Worm (Caenorhabditis elegans) whole organism, L1 larva: ENCODE data around the gene T22C8.3.

ENCODE experiments used
- hpl-2 ChIP-seq: fragments of 150-350 bp; optimal IDR thresholded peaks from 2 replicates; lab custom pipeline; 2014; ENCODE audit warnings: missing biosample characterization, missing genetic modification reagents, missing genetic modification characterization
- nhr-12 ChIP-seq: sonication (generic microtip); optimal IDR thresholded peaks from 2 replicates; lab custom pipeline; 2017; ENCODE audit warnings: missing biosample characterization, missing genetic modification characterization
- unc-62 ChIP-seq: fragments of 150-350 bp; optimal IDR thresholded peaks from 2 replicates; lab custom pipeline; 2014; ENCODE audit warnings: missing biosample characterization, missing genetic modification reagents, missing genetic modification characterization
- unc-86 ChIP-seq: sonication (generic microtip); optimal IDR thresholded peaks from 2 replicates; lab custom pipeline; 2016; ENCODE audit warnings: missing genetic modification characterization, missing compliant biosample characterization

DNA sequence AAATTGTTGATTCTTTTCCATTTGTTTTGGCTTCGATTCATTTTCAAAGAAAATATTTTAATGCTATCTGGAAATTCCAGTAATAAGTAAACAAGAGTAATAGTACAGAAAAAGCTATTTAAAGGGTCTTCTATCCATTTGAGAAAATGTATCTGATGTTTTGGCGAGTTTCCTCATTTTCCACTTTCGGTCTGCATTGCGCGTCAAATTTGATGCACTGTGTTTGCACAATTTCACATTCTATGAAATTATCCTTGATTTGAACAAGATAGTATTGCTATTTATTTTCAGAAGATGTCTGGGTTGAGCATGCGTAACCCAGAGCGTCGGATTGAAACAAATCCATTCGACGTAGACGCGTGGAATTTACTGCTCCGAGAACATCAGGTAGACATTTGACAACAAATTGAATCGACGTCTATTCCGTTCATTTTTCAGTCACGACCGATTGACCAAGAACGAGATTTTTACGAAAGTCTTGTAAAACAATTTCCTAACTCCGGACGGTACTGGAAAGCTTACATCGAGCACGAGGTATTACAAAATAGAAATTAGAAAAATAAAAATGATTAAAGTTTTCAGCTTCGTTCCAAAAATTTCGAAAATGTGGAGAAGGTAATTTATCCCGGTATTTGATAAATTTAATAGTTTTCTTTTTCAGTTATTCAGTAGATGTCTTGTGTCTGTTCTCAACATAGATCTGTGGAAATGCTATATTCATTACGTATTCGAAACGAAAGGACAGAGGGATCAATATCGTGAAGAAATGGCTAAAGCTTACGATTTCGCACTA lies 18.0 kb downstream of the T22C8.3 start, which contains the start of gene suf-1:
- TF ChIP-seq hpl-2 (GFP tag; lab: Kevin White, UChicago) (no peak), nhr-12 (tag; lab: Kevin White, UChicago) (no peak), unc-62 (GFP tag; lab: Kevin White, UChicago) (no peak), unc-86 (tag; lab: Kevin White, UChicago) (no peak)
